Fruit fly (Drosophila melanogaster): ENCODE measurements around the gene Det.

- TF ChIP-seq psq (optimal IDR thresholded peaks at IDR 0.05) (no peak), ttk (optimal IDR thresholded peaks at IDR 0.05) (no peak), Sin3A (optimal IDR thresholded peaks at IDR 0.05) (no peak), h (optimal IDR thresholded peaks at IDR 0.05) (no peak)
These were observed 13.7 kb upstream of the Det start, which contains the start of gene CG5246 for dm6 chr3R:17135747-17136146.
